Worm (Caenorhabditis elegans): ENCODE measurements around the gene fbxa-100.

The fbxa-100 gene

DNA sequence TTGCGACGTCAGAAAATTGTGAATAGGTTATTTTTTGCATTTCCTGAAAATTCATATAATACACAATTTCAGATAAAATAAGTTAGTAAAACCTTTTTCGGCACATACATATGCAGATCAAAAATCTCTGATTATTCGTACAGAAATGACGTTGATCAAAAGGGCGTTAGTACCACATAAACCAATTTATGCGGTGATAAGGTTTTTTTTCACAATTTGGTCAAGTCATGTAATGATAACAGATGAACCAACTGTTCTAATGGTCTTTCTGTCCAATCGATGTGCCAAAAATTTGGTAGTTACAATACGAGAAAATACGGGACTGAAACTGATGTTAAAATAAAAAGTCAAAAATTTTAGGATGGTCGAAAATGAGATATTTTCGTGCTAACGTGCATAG, 18.1 kb upstream of the fbxa-100 start:
- TF ChIP-seq lin-13 (GFP tag; optimal IDR thresholded peaks at IDR 0.05) = no peak
- TF ChIP-seq elt-2 (tag; optimal IDR thresholded peaks at IDR 0.05) = peak; percentile 23

DNA sequence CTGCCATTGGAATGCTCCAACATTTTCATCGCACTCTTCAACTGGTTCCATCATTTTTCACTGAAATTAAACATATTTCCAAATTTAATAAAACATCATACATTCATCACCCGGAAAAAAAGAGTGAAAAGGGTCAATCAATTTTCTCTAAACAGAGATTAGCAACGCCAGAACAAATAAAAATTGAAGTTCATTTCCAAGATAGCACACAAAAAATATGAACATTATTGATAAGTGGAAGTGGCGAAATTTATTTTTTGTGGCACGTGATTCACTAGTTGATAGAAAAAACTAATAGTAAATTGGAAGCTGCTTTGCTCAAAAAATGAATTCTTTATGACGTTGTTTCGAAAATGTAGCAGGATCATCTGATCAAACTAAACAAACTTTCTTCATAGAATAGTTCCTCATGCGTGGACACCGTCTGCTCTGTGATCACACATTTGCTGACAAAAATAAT, 13.4 kb upstream of the fbxa-100 start, which contains the start of the genes F14H3.12 and srj-29:
TSS of gene F14H3.12 (minus strand) at position 74 of the 460 bp plus-strand sequence.
TSS of gene srj-29 (plus strand) at position 410 of the 460 bp plus-strand sequence.
- TF ChIP-seq aly-2 (tag; optimal IDR thresholded peaks at IDR 0.05) (no peak), elt-2 (tag; optimal IDR thresholded peaks at IDR 0.05) (peak; percentile 48), mef-2 (tag; optimal IDR thresholded peaks at IDR 0.05) (no peak)

DNA sequence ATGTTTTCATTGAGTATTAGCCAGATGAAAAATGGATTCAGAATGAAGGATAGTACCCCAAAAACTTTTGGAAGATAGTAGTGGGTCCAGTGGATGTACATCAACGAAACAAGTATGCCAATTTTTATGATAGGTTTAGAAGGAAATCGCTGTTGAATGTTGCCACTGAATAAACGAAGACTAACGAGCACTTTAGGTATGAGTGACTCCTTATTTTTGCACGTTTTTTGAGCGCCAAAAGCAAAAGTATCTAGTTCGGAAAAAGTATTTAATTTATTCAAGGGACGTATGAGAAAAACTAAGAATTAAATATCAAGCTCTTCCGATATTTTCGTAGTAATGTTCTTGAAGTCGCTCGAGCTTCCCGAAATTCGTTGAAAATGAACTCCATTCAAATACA, 12.0 kb upstream of the fbxa-100 start, which contains the start of gene srj-10:
TSS of gene srj-10 (minus strand) at position 101 of the 400 bp plus-strand sequence.
- TF ChIP-seq grh-1 (GFP tag; IDR thresholded peaks at IDR 0.05) = no peak
- no peak for TF ChIP-seq ceh-8 (GFP tag; optimal IDR thresholded peaks at IDR 0.05)
- TF ChIP-seq ets-5 (GFP tag; IDR thresholded peaks at IDR 0.05) = no peak
- no peak for TF ChIP-seq pag-3 (tag; optimal IDR thresholded peaks at IDR 0.05; ENCODE audit: borderline replicate concordance, insufficient read depth)
- no peak for TF ChIP-seq snu-23 (GFP tag; optimal IDR thresholded peaks at IDR 0.05)
- TF ChIP-seq nhr-20 (tag; optimal IDR thresholded peaks at IDR 0.05) = no peak
- TF ChIP-seq ztf-4 (tag; optimal IDR thresholded peaks at IDR 0.05) = no peak
- no peak for TF ChIP-seq unc-30 (tag; optimal IDR thresholded peaks at IDR 0.05)
- TF ChIP-seq egl-27 (tag; optimal IDR thresholded peaks at IDR 0.05) = no peak
- TF ChIP-seq C34B4.2 (tag; optimal IDR thresholded peaks at IDR 0.05) = no peak
- TF ChIP-seq lin-39 (tag; optimal IDR thresholded peaks at IDR 0.05) = no peak
- no peak for TF ChIP-seq sup-37 (GFP tag; optimal IDR thresholded peaks at IDR 0.05)
- no peak for TF ChIP-seq hpl-2 (GFP tag; optimal IDR thresholded peaks at IDR 0.05)
- TF ChIP-seq aha-1 (tag; optimal IDR thresholded peaks at IDR 0.05) = no peak
- no peak for TF ChIP-seq elt-2 (tag; optimal IDR thresholded peaks at IDR 0.05)
- TF ChIP-seq alr-1 (tag; optimal IDR thresholded peaks at IDR 0.05; ENCODE audit: borderline replicate concordance) = no peak
- TF ChIP-seq isw-1 (GFP tag; IDR thresholded peaks at IDR 0.05) = no peak
- TF ChIP-seq nhr-90 (tag; optimal IDR thresholded peaks at IDR 0.05; ENCODE audit: poor library complexity) = no peak
- no peak for TF ChIP-seq unc-86 (tag; optimal IDR thresholded peaks at IDR 0.05)
- TF ChIP-seq ceh-63 (GFP tag; optimal IDR thresholded peaks at IDR 0.05) = no peak

DNA sequence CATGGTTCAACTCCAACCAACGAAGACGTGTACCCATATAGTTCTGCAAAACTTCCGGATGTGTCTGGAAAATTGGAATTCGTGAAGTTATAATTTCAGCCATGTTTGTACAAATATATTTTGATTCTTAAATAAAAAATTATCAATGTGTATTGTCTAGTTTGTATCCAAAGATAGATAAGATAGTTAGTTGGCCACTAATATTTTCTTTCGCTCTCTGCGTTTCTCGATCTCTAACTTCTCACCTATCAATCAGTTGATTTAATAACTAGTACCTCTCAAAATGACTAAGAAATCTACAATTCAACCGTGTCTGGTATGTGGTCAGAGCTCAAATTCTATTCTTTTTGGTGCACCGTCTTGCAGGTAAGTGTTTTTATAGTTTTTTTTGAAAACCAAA, 9.3 kb upstream of the fbxa-100 start, which contains the start of gene nhr-176:
TSS of gene nhr-176 (plus strand) at position 159 of the 400 bp plus-strand sequence.
- no peak for TF ChIP-seq unc-62 (GFP tag; optimal IDR thresholded peaks at IDR 0.05)
- no peak for TF ChIP-seq dpl-1 (GFP tag; optimal IDR thresholded peaks at IDR 0.05)
- no peak for TF ChIP-seq unc-130 (tag; optimal IDR thresholded peaks at IDR 0.05)
- TF ChIP-seq C16A3.4 (tag; optimal IDR thresholded peaks at IDR 0.05) = no peak
- no peak for TF ChIP-seq aha-1 (tag; optimal IDR thresholded peaks at IDR 0.05)
- TF ChIP-seq ets-5 (GFP tag; IDR thresholded peaks at IDR 0.05) = no peak
- TF ChIP-seq ceh-63 (GFP tag; optimal IDR thresholded peaks at IDR 0.05) = no peak
- peak; percentile 36 for TF ChIP-seq elt-2 (tag; optimal IDR thresholded peaks at IDR 0.05)
- TF ChIP-seq efl-1 (optimal IDR thresholded peaks at IDR 0.05) = no peak
- TF ChIP-seq efl-1 (GFP tag; optimal IDR thresholded peaks at IDR 0.05 in 1 of 2) = peak in 1 of 2 experiments; percentile 34
- TF ChIP-seq egl-13 (tag; optimal IDR thresholded peaks at IDR 0.05) = no peak
- TF ChIP-seq Y116A8C.19 (tag; optimal IDR thresholded peaks at IDR 0.05; ENCODE audit: borderline replicate concordance) = no peak
- no peak for TF ChIP-seq tbx-2 (tag; optimal IDR thresholded peaks at IDR 0.05)
- TF ChIP-seq nhr-12 (tag; optimal IDR thresholded peaks at IDR 0.05) = no peak
- no peak for TF ChIP-seq ztf-4 (tag; optimal IDR thresholded peaks at IDR 0.05)

DNA sequence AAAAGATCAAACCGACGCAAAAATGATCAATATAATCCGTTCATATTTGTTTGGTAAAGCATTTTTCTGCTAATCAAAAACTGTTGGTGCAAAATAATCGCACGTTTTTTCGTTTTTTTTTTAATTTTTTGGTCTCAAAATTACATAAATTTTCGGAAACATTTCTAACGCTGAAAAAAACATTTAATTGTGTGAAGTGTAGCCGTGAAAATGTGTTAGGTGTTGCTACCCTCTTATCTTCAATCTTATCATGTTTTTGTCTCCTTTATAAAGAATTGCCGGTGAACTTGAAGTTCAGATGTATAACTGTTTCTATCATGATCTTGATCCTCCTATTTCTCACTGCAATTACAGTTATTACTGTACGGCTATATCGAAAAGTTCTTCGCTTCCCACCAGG, 7.0 kb upstream of the fbxa-100 start, which contains the start of gene cyp-35D1:
TSS of gene cyp-35D1 (plus strand) at position 301 of the 400 bp plus-strand sequence.
- no peak for TF ChIP-seq unc-62 (GFP tag; optimal IDR thresholded peaks at IDR 0.05)
- TF ChIP-seq fkh-8 (tag; optimal IDR thresholded peaks at IDR 0.05) = no peak
- TF ChIP-seq jun-1 (tag; optimal IDR thresholded peaks at IDR 0.05) = no peak
- TF ChIP-seq tbx-2 (tag; optimal IDR thresholded peaks at IDR 0.05) = no peak
- TF ChIP-seq nhr-20 (tag; optimal IDR thresholded peaks at IDR 0.05) = no peak
- no peak for TF ChIP-seq lir-3 (tag; optimal IDR thresholded peaks at IDR 0.05; ENCODE audit: poor library complexity)
- no peak for TF ChIP-seq nhr-76 (tag; optimal IDR thresholded peaks at IDR 0.05)
- no peak for TF ChIP-seq egl-13 (tag; optimal IDR thresholded peaks at IDR 0.05)
- TF ChIP-seq sox-4 (tag; optimal IDR thresholded peaks at IDR 0.05) = no peak
- TF ChIP-seq lin-39 (tag; optimal IDR thresholded peaks at IDR 0.05) = no peak
- TF ChIP-seq fkh-10 (GFP tag; optimal IDR thresholded peaks at IDR 0.05) = no peak
- TF ChIP-seq egl-27 (tag; optimal IDR thresholded peaks at IDR 0.05) = no peak
- no peak for TF ChIP-seq nhr-77 (tag; optimal IDR thresholded peaks at IDR 0.05)

All from whole organism, L1 larva.